Worm (Caenorhabditis elegans): Measurements from ENCODE around the gene cdc-25.4.
A peak's percentile ranks its signal among the peaks of the same experiment; 100 is the strongest.

The cdc-25.4 gene

DNA sequence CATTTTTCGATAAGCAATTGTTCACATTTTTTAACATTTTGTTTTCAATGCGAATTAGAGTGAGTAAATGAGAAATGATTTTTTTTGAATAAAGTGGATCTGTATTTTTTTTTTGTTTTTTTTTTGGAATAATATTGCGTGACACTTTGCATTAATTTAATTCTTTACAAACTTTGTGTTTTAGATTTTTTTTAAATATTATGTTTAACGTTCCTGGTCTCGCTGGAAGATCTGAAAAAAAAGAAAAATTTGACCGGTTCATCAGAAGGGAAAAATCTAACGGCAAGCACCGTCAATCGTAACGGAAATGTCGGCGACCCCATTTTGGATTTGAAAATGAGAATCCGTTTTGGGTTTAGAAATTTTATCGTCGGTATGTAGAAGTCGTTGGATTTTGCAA lies at the start of gene cdc-25.4:
TSS of gene cdc-25.4 (minus strand) at position 101 of the 400 bp plus-strand sequence.
- TF ChIP-seq sdz-12 (GFP tag; optimal IDR thresholded peaks at IDR 0.05), result no peak
- no peak for TF ChIP-seq nhr-48 (tag; optimal IDR thresholded peaks at IDR 0.05)
- TF ChIP-seq madf-9 (GFP tag; conservative IDR thresholded peaks at IDR 0.05), result no peak
- no peak for TF ChIP-seq nhr-77 (tag; optimal IDR thresholded peaks at IDR 0.05)
- no peak for TF ChIP-seq dmd-8 (GFP tag; IDR thresholded peaks at IDR 0.05)
- no peak for TF ChIP-seq hlh-30 (tag; optimal IDR thresholded peaks at IDR 0.05; ENCODE audit: insufficient read depth)
- no peak for TF ChIP-seq T26A8.4 (GFP tag; IDR thresholded peaks at IDR 0.05)
- TF ChIP-seq php-3 (GFP tag; IDR thresholded peaks at IDR 0.05), result no peak
- no peak for TF ChIP-seq nhr-41 (GFP tag; IDR thresholded peaks at IDR 0.05)
- no peak for TF ChIP-seq skn-1 (tag; optimal IDR thresholded peaks at IDR 0.05)

ce11 chrII:10234398-10234797 lies 45.1 kb upstream of the cdc-25.4 start, which contains the start of gene ubxn-5:
Gene ubxn-5 (minus strand): TSS chrII:10234498.
- TF ChIP-seq rbr-2 (tag; optimal IDR thresholded peaks at IDR 0.05), result no peak

DNA sequence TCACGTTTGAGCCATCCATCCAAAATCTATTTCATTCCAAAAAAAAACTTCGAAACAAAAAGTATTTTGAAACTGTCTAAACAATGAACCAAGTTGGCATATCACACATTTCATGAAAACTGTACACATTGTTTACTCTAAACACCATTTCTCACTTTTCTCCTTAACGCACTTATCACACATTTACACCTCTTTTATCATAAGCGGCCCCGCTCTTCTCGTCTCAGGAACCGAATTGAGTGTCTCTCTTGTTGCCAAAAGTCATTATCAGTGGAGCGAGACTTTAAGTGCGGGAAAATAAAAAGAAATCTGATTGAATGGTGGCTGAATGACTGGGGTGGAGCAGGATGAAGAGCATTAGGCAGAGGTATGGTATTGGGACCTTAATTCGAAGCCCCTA lies 42.6 kb upstream of the cdc-25.4 start:
- TF ChIP-seq daf-16 (GFP tag; optimal IDR thresholded peaks at IDR 0.05) (no peak), daf-16 (tag; optimal IDR thresholded peaks at IDR 0.05) (peak; percentile 92), lin-13 (GFP tag; optimal IDR thresholded peaks at IDR 0.05) (no peak), aly-2 (tag; optimal IDR thresholded peaks at IDR 0.05) (no peak), set-16 (GFP tag; IDR thresholded peaks at IDR 0.05) (no peak), zag-1 (tag; optimal IDR thresholded peaks at IDR 0.05) (no peak), saeg-2 (GFP tag; IDR thresholded peaks at IDR 0.05) (no peak), php-3 (GFP tag; IDR thresholded peaks at IDR 0.05) (0 out of 2 replicates have a peak, but pooled peaks have one; percentile 19), dmd-6 (GFP tag; IDR thresholded peaks at IDR 0.05) (peak; percentile 53), hlh-11 (tag; optimal IDR thresholded peaks at IDR 0.05) (peak; percentile 29), F10B5.3 (tag; optimal IDR thresholded peaks at IDR 0.05) (no peak), pqm-1 (tag; optimal IDR thresholded peaks at IDR 0.05) (peak; percentile 45), nhr-28 (tag; optimal IDR thresholded peaks at IDR 0.05) (peak; percentile 12), nhr-237 (tag; optimal IDR thresholded peaks at IDR 0.05) (no peak), snpc-1.2 (GFP tag; IDR thresholded peaks at IDR 0.05) (no peak)

ce11 chrII:10230972-10231371 lies 41.7 kb upstream of the cdc-25.4 start, which contains the start of gene T01E8.8:
Gene T01E8.8 (plus strand): TSS chrII:10231272.
- TF ChIP-seq hmg-1.1 (GFP tag; IDR thresholded peaks at IDR 0.05), result no peak
- no peak for TF ChIP-seq mdl-1 (tag; optimal IDR thresholded peaks at IDR 0.05)
- TF ChIP-seq dpl-1 (GFP tag; optimal IDR thresholded peaks at IDR 0.05), result no peak
- TF ChIP-seq ceh-32 (tag; optimal IDR thresholded peaks at IDR 0.05; ENCODE audit: poor library complexity), result no peak
- TF ChIP-seq nhr-6 (tag; optimal IDR thresholded peaks at IDR 0.05), result no peak
- TF ChIP-seq nhr-11 (tag; optimal IDR thresholded peaks at IDR 0.05), result no peak
- no peak for TF ChIP-seq Y105C5A.15 (GFP tag; IDR thresholded peaks at IDR 0.05)
- TF ChIP-seq aha-1 (tag), result peak; percentile 50

ce11 chrII:10227030-10227429 lies 37.8 kb upstream of the cdc-25.4 start, which contains the start of gene srh-135:
Gene srh-135 (minus strand): TSS chrII:10227130.
- peak in 1 of 2 experiments; percentile 54 for TF ChIP-seq unc-62 (GFP tag; optimal IDR thresholded peaks at IDR 0.05 in 1 of 2)
- TF ChIP-seq unc-62 (tag; optimal IDR thresholded peaks at IDR 0.05), result no peak
- TF ChIP-seq zip-2 (tag; optimal IDR thresholded peaks at IDR 0.05), result no peak

Data from whole organism, L4 larva.